Worm (Caenorhabditis elegans) whole organism, young adult: ENCODE results near the gene ptr-25.

Experiments used
- B0261.1 ChIP-seq: sonication (generic microtip); optimal IDR thresholded peaks from 2 replicates; lab custom pipeline; 2016; ENCODE audit warnings: mild to moderate bottlenecking, missing genetic modification characterization, moderate library complexity, missing compliant biosample characterization
- B0336.3 ChIP-seq: fragments of 200-800 bp; sonication (Bioruptor generic); IDR thresholded peaks from 2 replicates; pipeline ENCODE4 v1.3.6; 2022; ENCODE audit warnings: missing genetic modification characterization, missing compliant biosample characterization
- C06A6.2 ChIP-seq: fragments of 200-800 bp; sonication (Bioruptor generic); conservative IDR thresholded peaks from 2 replicates; pipeline ENCODE4 v1.3.6; 2022; ENCODE audit warnings: missing genetic modification characterization, missing compliant biosample characterization
- F23B12.7 ChIP-seq: sonication (generic microtip); optimal IDR thresholded peaks from 2 replicates; lab custom pipeline; 2017; ENCODE audit warnings: missing genetic modification characterization, mild to moderate bottlenecking, missing compliant biosample characterization, antibody characterized with exemption, moderate library complexity; ENCODE audit not compliant: insufficient read depth
- F55B11.4 ChIP-seq: sonication (generic microtip); optimal IDR thresholded peaks from 2 replicates; lab custom pipeline; 2016; ENCODE audit warnings: missing compliant biosample characterization, missing genetic modification characterization, borderline replicate concordance; ENCODE audit not compliant: insufficient read depth
- F57A8.1 ChIP-seq: fragments of 200-800 bp; sonication (Bioruptor generic); optimal IDR thresholded peaks from 2 replicates; lab custom pipeline; 2018; ENCODE audit warnings: mild to moderate bottlenecking, missing genetic modification characterization, moderate library complexity, missing compliant biosample characterization
- F57C9.4 ChIP-seq: sonication (generic microtip); optimal IDR thresholded peaks from 2 replicates; lab custom pipeline; 2017; ENCODE audit warnings: mild to moderate bottlenecking, missing genetic modification characterization, missing compliant biosample characterization
- K11D2.4 ChIP-seq: fragments of 200-800 bp; sonication (Bioruptor generic); IDR thresholded peaks from 2 replicates; pipeline ENCODE4 v1.3.6; 2022; ENCODE audit warnings: missing genetic modification reagents, missing genetic modification characterization, missing compliant biosample characterization
- K12H6.12 ChIP-seq: fragments of 200-800 bp; sonication (Bioruptor generic); optimal IDR thresholded peaks from 2 replicates; lab custom pipeline; 2018; ENCODE audit warnings: mild to moderate bottlenecking, missing genetic modification characterization, missing compliant biosample characterization
- T07F8.4 ChIP-seq: sonication (generic microtip); optimal IDR thresholded peaks from 2 replicates; lab custom pipeline; 2016; ENCODE audit warnings: mild to moderate bottlenecking, missing genetic modification characterization, moderate library complexity, missing compliant biosample characterization
- Y53F4B.3 ChIP-seq: fragments of 200-800 bp; sonication (Bioruptor generic); IDR thresholded peaks from 2 replicates; pipeline ENCODE4 v1.3.6; 2022; ENCODE audit warnings: missing genetic modification reagents, missing genetic modification characterization, missing compliant biosample characterization
- Y53G8AR.9 ChIP-seq: fragments of 200-800 bp; sonication (Bioruptor generic); conservative IDR thresholded peaks from 2 replicates; pipeline ENCODE4 v1.3.6; 2022; ENCODE audit warnings: missing genetic modification reagents, missing genetic modification characterization, missing compliant biosample characterization
- Y56A3A.18 ChIP-seq: fragments of 200-800 bp; sonication (Bioruptor generic); IDR thresholded peaks from 2 replicates; pipeline ENCODE4 v1.3.6; 2022; ENCODE audit warnings: missing genetic modification reagents, missing genetic modification characterization, missing compliant biosample characterization
- ZK185.1 ChIP-seq: sonication (generic microtip); optimal IDR thresholded peaks from 2 replicates; lab custom pipeline; 2016; ENCODE audit warnings: mild to moderate bottlenecking, missing genetic modification characterization, missing compliant biosample characterization; ENCODE audit not compliant: poor library complexity, severe bottlenecking
- ama-1 ChIP-seq, 3 experiments: fragments of 150-350 bp in 1 of 3; sonication (generic microtip) in 2 of 3; optimal IDR thresholded peaks; 2 replicates each; lab custom pipeline; 2014 to 2018; ENCODE audit warnings: missing biosample characterization in 2 of 3, missing genetic modification characterization in 2 of 3, missing genetic modification reagents in 2 of 3
- atf-7 ChIP-seq: sonication (generic microtip); optimal IDR thresholded peaks from 2 replicates; lab custom pipeline; 2017; ENCODE audit warnings: mild to moderate bottlenecking, missing genetic modification characterization, missing compliant biosample characterization
- athp-1 ChIP-seq: sonication (generic microtip); optimal IDR thresholded peaks from 2 replicates; lab custom pipeline; 2017; ENCODE audit warnings: mild to moderate bottlenecking, missing genetic modification characterization, missing compliant biosample characterization
- attf-5 ChIP-seq: fragments of 200-800 bp; sonication (Bioruptor generic); optimal IDR thresholded peaks from 2 replicates; lab custom pipeline; 2018; ENCODE audit warnings: mild to moderate bottlenecking, missing genetic modification characterization, missing compliant biosample characterization
- bed-1 ChIP-seq: fragments of 200-800 bp; sonication (Bioruptor generic); IDR thresholded peaks from 2 replicates; pipeline ENCODE4 v1.3.6; 2022; ENCODE audit warnings: missing genetic modification reagents, missing genetic modification characterization, missing compliant biosample characterization
- cebp-1 ChIP-seq, 2 experiments: fragments of 200-800 bp in 1 of 2; sonication (Bioruptor generic) in 1 of 2; sonication (generic microtip) in 1 of 2; IDR thresholded peaks in 1 of 2; optimal IDR thresholded peaks in 1 of 2; 2 replicates each; pipeline versions ENCODE4 v1.3.6 to Lab custom; 2017 to 2022; ENCODE audit warnings: missing compliant biosample characterization in 2 of 2, missing genetic modification characterization in 2 of 2, mild to moderate bottlenecking in 1 of 2, missing genetic modification reagents in 1 of 2, moderate library complexity in 1 of 2
- cebp-2 ChIP-seq: fragments of 200-800 bp; sonication (Bioruptor generic); IDR thresholded peaks from 2 replicates; pipeline ENCODE4 v1.3.6; 2022; ENCODE audit warnings: missing genetic modification characterization, missing compliant biosample characterization
- ceh-100 ChIP-seq: fragments of 200-800 bp; sonication (Bioruptor generic); IDR thresholded peaks from 2 replicates; pipeline ENCODE4 v1.3.6; 2022; ENCODE audit warnings: missing genetic modification reagents, missing genetic modification characterization, missing compliant biosample characterization
- ceh-27 ChIP-seq: fragments of 200-800 bp; sonication (Bioruptor generic); optimal IDR thresholded peaks from 2 replicates; lab custom pipeline; 2018; ENCODE audit warnings: mild to moderate bottlenecking, missing genetic modification characterization, moderate library complexity, missing compliant biosample characterization
- ceh-58 ChIP-seq: fragments of 200-800 bp; sonication (Bioruptor generic); IDR thresholded peaks from 2 replicates; pipeline ENCODE4 v1.3.6; 2022; ENCODE audit warnings: missing genetic modification characterization, missing compliant biosample characterization
- ceh-91 ChIP-seq: fragments of 200-800 bp; sonication (Bioruptor generic); IDR thresholded peaks from 2 replicates; pipeline ENCODE4 v1.3.6; 2022; ENCODE audit warnings: missing genetic modification reagents, missing genetic modification characterization, missing compliant biosample characterization
- dpff-1 ChIP-seq: sonication (generic microtip); optimal IDR thresholded peaks from 2 replicates; lab custom pipeline; 2017; ENCODE audit warnings: mild to moderate bottlenecking, missing genetic modification characterization, missing compliant biosample characterization
- efl-1 ChIP-seq: fragments of 150-350 bp; optimal IDR thresholded peaks from 2 replicates; lab custom pipeline; 2014; ENCODE audit warnings: missing biosample characterization, missing genetic modification reagents, missing genetic modification characterization
- egl-44 ChIP-seq: fragments of 200-800 bp; sonication (Bioruptor generic); IDR thresholded peaks from 2 replicates; pipeline ENCODE4 v1.3.6; 2022; ENCODE audit warnings: missing genetic modification reagents, missing genetic modification characterization, missing compliant biosample characterization
- let-526 ChIP-seq: fragments of 200-800 bp; sonication (Bioruptor generic); IDR thresholded peaks from 2 replicates; pipeline ENCODE4 v1.3.6; 2022; ENCODE audit warnings: missing genetic modification reagents, missing genetic modification characterization, missing compliant biosample characterization
- lin-26 ChIP-seq: fragments of 200-800 bp; sonication (Bioruptor generic); IDR thresholded peaks from 2 replicates; pipeline ENCODE4 v1.3.6; 2022; ENCODE audit warnings: missing genetic modification reagents, missing genetic modification characterization, missing compliant biosample characterization
- lir-1 ChIP-seq: fragments of 200-800 bp; sonication (Bioruptor generic); conservative IDR thresholded peaks from 2 replicates; pipeline ENCODE4 v1.3.6; 2022; ENCODE audit warnings: missing genetic modification reagents, missing genetic modification characterization, missing compliant biosample characterization
- madf-10 ChIP-seq: sonication (generic microtip); optimal IDR thresholded peaks from 2 replicates; lab custom pipeline; 2016; ENCODE audit warnings: mild to moderate bottlenecking, missing genetic modification characterization, missing compliant biosample characterization
- madf-8 ChIP-seq: fragments of 200-800 bp; sonication (Bioruptor generic); conservative IDR thresholded peaks from 2 replicates; pipeline ENCODE4 v1.3.6; 2022; ENCODE audit warnings: missing genetic modification reagents, missing genetic modification characterization, missing compliant biosample characterization
- nfya-2 ChIP-seq: fragments of 200-800 bp; sonication (Bioruptor generic); IDR thresholded peaks from 2 replicates; pipeline ENCODE4 v1.3.6; 2022; ENCODE audit warnings: missing genetic modification reagents, missing genetic modification characterization, missing compliant biosample characterization
- nhr-80 ChIP-seq: sonication (generic microtip); optimal IDR thresholded peaks from 2 replicates; lab custom pipeline; 2016; ENCODE audit warnings: missing genetic modification characterization, missing compliant biosample characterization
- repo-1 ChIP-seq: sonication (generic microtip); optimal IDR thresholded peaks from 2 replicates; lab custom pipeline; 2017; ENCODE audit warnings: mild to moderate bottlenecking, missing genetic modification characterization, missing compliant biosample characterization
- rpc-1 ChIP-seq, 2 experiments: fragments of 150-350 bp in 1 of 2; sonication (generic microtip) in 1 of 2; optimal IDR thresholded peaks; 2 replicates each; lab custom pipeline; 2014 to 2018; ENCODE audit warnings: missing biosample characterization in 1 of 2, missing genetic modification characterization in 1 of 2, missing genetic modification reagents in 1 of 2, missing genotype in 1 of 2
- sea-2 ChIP-seq: fragments of 200-800 bp; sonication (Bioruptor generic); IDR thresholded peaks from 2 replicates; pipeline ENCODE4 v1.3.6; 2022; ENCODE audit warnings: missing genetic modification characterization, missing compliant biosample characterization
- snpc-4 ChIP-seq, 5 experiments: fragments of 150-350 bp in 1 of 5; sonication (generic microtip) in 4 of 5; optimal IDR thresholded peaks; 2 replicates each; lab custom pipeline; 2014 to 2018; ENCODE audit warnings: missing genetic modification characterization in 5 of 5, missing biosample characterization in 3 of 5, antibody characterized with exemption in 2 of 5, mild to moderate bottlenecking in 2 of 5, missing compliant biosample characterization in 2 of 5, missing genotype in 2 of 5, moderate library complexity in 2 of 5, missing genetic modification reagents in 1 of 5
- sptf-2 ChIP-seq: fragments of 200-800 bp; sonication (Bioruptor generic); optimal IDR thresholded peaks from 2 replicates; lab custom pipeline; 2018; ENCODE audit warnings: mild to moderate bottlenecking, missing genetic modification characterization, missing compliant biosample characterization
- tbp1 ChIP-seq: fragments of 200-800 bp; sonication (Bioruptor generic); optimal IDR thresholded peaks from 2 replicates; lab custom pipeline; 2018; ENCODE audit warnings: mild to moderate bottlenecking, missing genetic modification characterization, missing compliant biosample characterization
- tlf-1 ChIP-seq: fragments of 200-800 bp; sonication (Bioruptor generic); optimal IDR thresholded peaks from 2 replicates; lab custom pipeline; 2018; ENCODE audit warnings: mild to moderate bottlenecking, missing genetic modification characterization, missing compliant biosample characterization
- unc-62 ChIP-seq: fragments of 150-350 bp; optimal IDR thresholded peaks from 2 replicates; lab custom pipeline; 2014; ENCODE audit warnings: missing biosample characterization, missing genetic modification reagents, missing genetic modification characterization
- ztf-18 ChIP-seq: sonication (generic microtip); optimal IDR thresholded peaks from 2 replicates; lab custom pipeline; 2016; ENCODE audit warnings: missing genotype, mild to moderate bottlenecking, missing genetic modification characterization, missing compliant biosample characterization
- ztf-22 ChIP-seq: fragments of 200-800 bp; sonication (Bioruptor generic); optimal IDR thresholded peaks from 2 replicates; lab custom pipeline; 2018; ENCODE audit warnings: mild to moderate bottlenecking, missing genetic modification characterization, moderate library complexity, missing compliant biosample characterization

Gene ptr-25

ce11 chrIII:10533310-10533709 lies 45.4 kb downstream of the ptr-25 start (continued):
- no peak for TF ChIP-seq cebp-1 (GFP tag; IDR thresholded peaks at IDR 0.05; lab: Robert Waterston, UW)
- TF ChIP-seq cebp-1 (tag; optimal IDR thresholded peaks at IDR 0.05; lab: Kevin White, UChicago) = peak; percentile 69
- peak; percentile 78 for TF ChIP-seq ztf-22
- peak; percentile 24 for TF ChIP-seq attf-5
- no peak for TF ChIP-seq T07F8.4
- TF ChIP-seq efl-1 (GFP tag; lab: Kevin White, UChicago) = no peak
- no peak for TF ChIP-seq C06A6.2 (GFP tag; lab: Robert Waterston, UW)
- peak; percentile 32 for TF ChIP-seq atf-7 (tag; lab: Kevin White, UChicago)
- peak; percentile 40 for TF ChIP-seq madf-10 (tag; lab: Kevin White, UChicago)
- TF ChIP-seq ceh-58 (GFP tag; lab: Robert Waterston, UW) = no peak
- TF ChIP-seq F57A8.1 (GFP tag; lab: Kevin White, UChicago) = no peak
- no peak for TF ChIP-seq B0261.1 (tag; lab: Kevin White, UChicago)
- TF ChIP-seq ceh-27 = no peak
- TF ChIP-seq tlf-1 (GFP tag; lab: Kevin White, UChicago) = peak; percentile 34
- no peak for TF ChIP-seq snpc-4 (GFP tag; optimal IDR thresholded peaks at IDR 0.05; lab: Kevin White, UChicago)
- TF ChIP-seq snpc-4 (tag; optimal IDR thresholded peaks at IDR 0.05; lab: Kevin White, UChicago) = peak in 3 of 4 experiments; percentile 3 to 62 (median 33)
- TF ChIP-seq nhr-80 (tag; lab: Kevin White, UChicago) = peak; percentile 96
- no peak for TF ChIP-seq sea-2 (GFP tag; lab: Robert Waterston, UW)
- peak; percentile 18 for TF ChIP-seq tbp1
- TF ChIP-seq ama-1 (optimal IDR thresholded peaks at IDR 0.05; lab: Kevin White, UChicago) = no peak
- no peak for TF ChIP-seq ama-1 (GFP tag; optimal IDR thresholded peaks at IDR 0.05; lab: Kevin White, UChicago)
- TF ChIP-seq Y56A3A.18 (GFP tag; lab: Robert Waterston, UW) = 0 out of 2 replicates have a peak, but pooled peaks have one; percentile 42
- TF ChIP-seq F55B11.4 (tag; lab: Kevin White, UChicago) = no peak
- TF ChIP-seq unc-62 (GFP tag; lab: Kevin White, UChicago) = peak; percentile 43
- TF ChIP-seq F57C9.4 (tag; lab: Kevin White, UChicago) = no peak

ce11 chrIII:10534191-10534590 lies 46.3 kb downstream of the ptr-25 start:
- peak; percentile 46; the same call in 1 of the 2 replicates for TF ChIP-seq K11D2.4
- TF ChIP-seq ceh-91 (GFP tag; lab: Robert Waterston, UW) = no peak
- TF ChIP-seq Y53G8AR.9 (GFP tag; lab: Robert Waterston, UW) = peak; percentile 66; the same call in 1 of the 2 replicates
- 0 out of 2 replicates have a peak, but pooled peaks have one; percentile 70 for TF ChIP-seq cebp-2
- TF ChIP-seq let-526 = peak; percentile 43; the same call in 1 of the 2 replicates
- no peak for TF ChIP-seq F23B12.7 (tag; lab: Kevin White, UChicago)
- TF ChIP-seq ceh-100 = no peak
- no peak for TF ChIP-seq ZK185.1 (tag; lab: Kevin White, UChicago)
- no peak for TF ChIP-seq rpc-1 (optimal IDR thresholded peaks at IDR 0.05; lab: Kevin White, UChicago)
- TF ChIP-seq rpc-1 (tag; optimal IDR thresholded peaks at IDR 0.05; lab: Kevin White, UChicago) = no peak
- TF ChIP-seq K12H6.12 (tag; lab: Kevin White, UChicago) = no peak
- TF ChIP-seq nfya-2 (GFP tag; lab: Robert Waterston, UW) = no peak
- TF ChIP-seq B0336.3 (GFP tag; lab: Robert Waterston, UW) = peak; percentile 74
- no peak for TF ChIP-seq dpff-1 (tag; lab: Kevin White, UChicago)
- TF ChIP-seq madf-8 = no peak
- no peak for TF ChIP-seq F57A8.1 (GFP tag; lab: Kevin White, UChicago)
- no peak for TF ChIP-seq Y53F4B.3
- TF ChIP-seq sptf-2 (GFP tag; lab: Kevin White, UChicago) = no peak
- TF ChIP-seq ztf-18 = no peak
- TF ChIP-seq Y56A3A.18 (GFP tag; lab: Robert Waterston, UW) = no peak
- no peak for TF ChIP-seq unc-62 (GFP tag; lab: Kevin White, UChicago)
- TF ChIP-seq ceh-27 = peak; percentile 13
- TF ChIP-seq ztf-22 = peak; percentile 79
- TF ChIP-seq egl-44 (GFP tag; lab: Robert Waterston, UW) = 0 out of 2 replicates have a peak, but pooled peaks have one; percentile 59
- TF ChIP-seq athp-1 (tag; lab: Kevin White, UChicago) = no peak
- TF ChIP-seq bed-1 (GFP tag; lab: Robert Waterston, UW) = no peak
- peak; percentile 73 for TF ChIP-seq repo-1
- no peak for TF ChIP-seq sea-2 (GFP tag; lab: Robert Waterston, UW)
- TF ChIP-seq lin-26 (GFP tag; lab: Robert Waterston, UW) = peak; percentile 79
- TF ChIP-seq lir-1 (GFP tag; lab: Robert Waterston, UW) = peak; percentile 54; the same call in 1 of the 2 replicates
